Fruit fly (Drosophila melanogaster): ENCODE data around the gene Mkp.

Gene Mkp

DNA sequence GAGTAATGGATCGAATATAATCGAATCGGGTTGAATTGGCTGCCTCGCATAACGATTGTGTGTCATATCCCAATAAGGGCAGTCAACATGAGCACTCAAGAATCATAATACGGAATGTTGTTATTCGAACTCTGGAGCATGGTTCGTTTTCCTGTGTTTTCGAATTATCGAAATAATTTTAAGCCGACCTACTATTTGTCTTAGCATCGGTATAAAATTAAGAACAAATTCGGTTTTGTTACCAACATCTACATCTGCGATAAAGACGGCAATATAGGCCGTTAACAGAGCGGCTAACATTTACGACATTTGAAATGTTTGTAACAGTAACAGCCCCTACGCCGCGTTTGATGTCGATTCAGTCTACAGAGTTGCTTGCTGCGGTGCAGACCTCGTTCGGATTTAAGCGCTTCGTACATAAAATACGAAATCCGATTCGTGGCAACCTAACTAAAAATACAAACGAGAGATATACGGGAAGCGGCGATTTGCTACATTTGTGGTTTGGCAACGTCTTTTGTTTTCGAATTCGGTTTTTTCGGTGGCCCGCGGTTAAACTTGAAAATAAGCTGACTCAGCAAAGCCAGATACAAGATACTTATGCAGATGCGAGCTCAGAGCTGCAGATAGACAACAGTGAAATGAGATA lies 23.8 kb downstream of the Mkp start (continued):
- TF ChIP-seq sob (GFP tag; IDR thresholded peaks at IDR 0.05) (peak; percentile 43; the same call in 1 of the 2 replicates), MBD-R2 (GFP tag; IDR thresholded peaks at IDR 0.05) (peak; percentile 4; the same call in 1 of the 2 replicates), CG3838 (GFP tag; optimal IDR thresholded peaks at IDR 0.05) (no peak), Meics (GFP tag; optimal IDR thresholded peaks at IDR 0.05) (peak; percentile 8), Atf3 (GFP tag; optimal IDR thresholded peaks at IDR 0.05) (no peak), CG4617 (GFP tag; optimal IDR thresholded peaks at IDR 0.05; ENCODE audit: borderline replicate concordance) (no peak), Rfx (GFP tag; IDR thresholded peaks at IDR 0.05) (peak; percentile 24; the same call in 1 of the 2 replicates), so (GFP tag; IDR thresholded peaks at IDR 0.05) (peak; percentile 54; the same call in 2 of the 3 replicates), eve (GFP tag; optimal IDR thresholded peaks at IDR 0.05) (peak in 1 of 2 experiments; percentile 79), tap (tag; optimal IDR thresholded peaks at IDR 0.05) (peak; percentile 12), grau (tag; optimal IDR thresholded peaks at IDR 0.05) (peak; percentile 18), CG33557 (GFP tag; optimal IDR thresholded peaks at IDR 0.05) (peak; percentile 19), CHES-1-like (GFP tag; optimal IDR thresholded peaks at IDR 0.05) (no peak), Nf-YC (tag; optimal IDR thresholded peaks at IDR 0.05) (peak; percentile 44), unc-4 (GFP tag; IDR thresholded peaks at IDR 0.05; ENCODE audit: partially characterized antibody) (0 out of 2 replicates have a peak, but pooled peaks have one; percentile 28), gsb (GFP tag; IDR thresholded peaks at IDR 0.05) (no peak), CG7839 (tag; optimal IDR thresholded peaks at IDR 0.05) (peak; percentile 5), Hmx (GFP tag; optimal IDR thresholded peaks at IDR 0.05) (no peak), CG10274 (GFP tag; optimal IDR thresholded peaks at IDR 0.05) (no peak), CG10209 (GFP tag; optimal IDR thresholded peaks at IDR 0.05) (no peak), oc (tag; optimal IDR thresholded peaks at IDR 0.05) (peak; percentile 65), Side (GFP tag; optimal IDR thresholded peaks at IDR 0.05) (no peak), en (GFP tag; optimal IDR thresholded peaks at IDR 0.05) (no peak), zen2 (GFP tag; IDR thresholded peaks at IDR 0.05; ENCODE audit: partially characterized antibody) (peak; percentile 27; the same call in 2 of the 3 replicates), ind (GFP tag; optimal IDR thresholded peaks at IDR 0.05) (no peak), Bgb (GFP tag; IDR thresholded peaks at IDR 0.05; ENCODE audit: partially characterized antibody) (peak; percentile 66), sug (tag; optimal IDR thresholded peaks at IDR 0.05) (peak; percentile 60), slbo (GFP tag; IDR thresholded peaks at IDR 0.05) (peak; percentile 19; the same call in 1 of the 2 replicates), nom (GFP tag; optimal IDR thresholded peaks at IDR 0.05) (peak; percentile 17), Hr78 (GFP tag; optimal IDR thresholded peaks at IDR 0.05) (peak in 1 of 2 experiments; percentile 16), prd (optimal IDR thresholded peaks at IDR 0.05) (no peak), prd (GFP tag; IDR thresholded peaks at IDR 0.05) (no peak), pros (GFP tag; optimal IDR thresholded peaks at IDR 0.05) (peak; percentile 29), Dfd (GFP tag; optimal IDR thresholded peaks at IDR 0.05) (no peak), Hand (GFP tag; optimal IDR thresholded peaks at IDR 0.05) (peak; percentile 23), chm (GFP tag; IDR thresholded peaks at IDR 0.05) (peak; percentile 67), ranshi (GFP tag; IDR thresholded peaks at IDR 0.05) (no peak), NFAT (GFP tag; IDR thresholded peaks at IDR 0.05) (peak; percentile 36; the same call in 1 of the 2 replicates), insv (GFP tag; optimal IDR thresholded peaks at IDR 0.05) (peak in 1 of 2 experiments; percentile 46), CG42726 (GFP tag; IDR thresholded peaks at IDR 0.05; ENCODE audit: partially characterized antibody) (0 out of 2 replicates have a peak, but pooled peaks have one; percentile 3), CG17568 (GFP tag; optimal IDR thresholded peaks at IDR 0.05) (peak; percentile 19), gro (GFP tag; optimal IDR thresholded peaks at IDR 0.05) (peak; percentile 61), Nf-YB (GFP tag; optimal IDR thresholded peaks at IDR 0.05) (no peak), odd (GFP tag; optimal IDR thresholded peaks at IDR 0.05) (no peak), nau (GFP tag; optimal IDR thresholded peaks at IDR 0.05) (no peak), pfk (GFP tag; optimal IDR thresholded peaks at IDR 0.05) (peak; percentile 17), hkb (optimal IDR thresholded peaks at IDR 0.05) (no peak), hkb (GFP tag; IDR thresholded peaks at IDR 0.05) (peak; percentile 40; the same call in 1 of the 2 replicates), run (tag; optimal IDR thresholded peaks at IDR 0.05) (peak; percentile 72)

Measured in whole organism, embryonic.